Worm (Caenorhabditis elegans) whole organism, L2 larva: ENCODE results near the gene brf-1.

Experiments
- C34F6.9 ChIP-seq: fragments of 150-350 bp; optimal IDR thresholded peaks from 2 replicates; lab custom pipeline; 2014; ENCODE audit warnings: missing biosample characterization, missing genetic modification characterization
- R02D3.7 ChIP-seq: fragments of 150-350 bp; optimal IDR thresholded peaks from 2 replicates; lab custom pipeline; 2014; ENCODE audit warnings: missing biosample characterization, missing genetic modification characterization
- Y55F3AM.14 ChIP-seq: fragments of 200-800 bp; sonication (Bioruptor generic); optimal IDR thresholded peaks from 2 replicates; lab custom pipeline; 2018; ENCODE audit warnings: mild to moderate bottlenecking, missing genetic modification characterization, missing compliant biosample characterization
- ZK546.5 ChIP-seq: sonication (generic microtip); optimal IDR thresholded peaks from 2 replicates; lab custom pipeline; 2017; ENCODE audit warnings: missing biosample characterization, missing genetic modification characterization
- alr-1 ChIP-seq: fragments of 150-350 bp; optimal IDR thresholded peaks from 2 replicates; lab custom pipeline; 2014; ENCODE audit warnings: missing biosample characterization, missing genetic modification characterization
- aly-2 ChIP-seq: fragments of 150-350 bp; optimal IDR thresholded peaks from 2 replicates; lab custom pipeline; 2014; ENCODE audit warnings: missing biosample characterization, missing genetic modification characterization
- ama-1 ChIP-seq: fragments of 150-350 bp; optimal IDR thresholded peaks from 2 replicates; lab custom pipeline; 2018; ENCODE audit warnings: inconsistent platforms
- blmp-1 ChIP-seq: sonication (generic microtip); optimal IDR thresholded peaks from 2 replicates; lab custom pipeline; 2017; ENCODE audit warnings: missing genetic modification characterization, mild to moderate bottlenecking, missing compliant biosample characterization, antibody characterized with exemption, moderate library complexity; ENCODE audit not compliant: insufficient read depth
- ceh-82 ChIP-seq: fragments of 150-350 bp; optimal IDR thresholded peaks from 2 replicates; lab custom pipeline; 2014; ENCODE audit warnings: missing biosample characterization, missing genetic modification characterization
- crh-2 ChIP-seq: sonication (generic microtip); optimal IDR thresholded peaks from 2 replicates; lab custom pipeline; 2017; ENCODE audit warnings: missing biosample characterization, missing genetic modification characterization
- egl-27 ChIP-seq: sonication (generic microtip); optimal IDR thresholded peaks from 3 replicates; lab custom pipeline; 2017; ENCODE audit warnings: missing biosample characterization, missing genetic modification reagents, missing genetic modification characterization
- elt-1 ChIP-seq: fragments of 150-350 bp; optimal IDR thresholded peaks from 2 replicates; lab custom pipeline; 2014; ENCODE audit warnings: missing biosample characterization, missing genetic modification characterization
- elt-3 ChIP-seq: sonication (generic microtip); optimal IDR thresholded peaks from 2 replicates; lab custom pipeline; 2017; ENCODE audit warnings: missing biosample characterization, missing genetic modification characterization
- fos-1 ChIP-seq: fragments of 150-350 bp; optimal IDR thresholded peaks from 2 replicates; lab custom pipeline; 2014; ENCODE audit warnings: missing biosample characterization, missing genetic modification characterization
- gmeb-1 ChIP-seq: fragments of 150-350 bp; optimal IDR thresholded peaks from 2 replicates; lab custom pipeline; 2014; ENCODE audit warnings: missing biosample characterization, missing genetic modification characterization
- lin-11 ChIP-seq: fragments of 150-350 bp; sonication (generic microtip); optimal IDR thresholded peaks from 2 replicates; lab custom pipeline; 2014; ENCODE audit warnings: missing biosample characterization, missing genetic modification characterization, inconsistent platforms, mixed read lengths
- lin-13 ChIP-seq: fragments of 150-350 bp; optimal IDR thresholded peaks from 2 replicates; lab custom pipeline; 2014; ENCODE audit warnings: missing biosample characterization, missing genetic modification reagents, missing genetic modification characterization
- lsy-2 ChIP-seq, 2 experiments: fragments of 150-350 bp in 1 of 2; sonication (generic microtip) in 1 of 2; optimal IDR thresholded peaks; 2 replicates each; lab custom pipeline; 2014 to 2017; ENCODE audit warnings: missing biosample characterization in 2 of 2, missing genetic modification characterization in 2 of 2
- mab-5 ChIP-seq: fragments of 150-350 bp; optimal IDR thresholded peaks from 2 replicates; lab custom pipeline; 2014; ENCODE audit warnings: missing biosample characterization, missing genetic modification characterization
- mbf-1 ChIP-seq: sonication (generic microtip); optimal IDR thresholded peaks from 2 replicates; lab custom pipeline; 2017; ENCODE audit warnings: missing biosample characterization, missing genetic modification characterization
- nhr-10 ChIP-seq: sonication (generic microtip); optimal IDR thresholded peaks from 2 replicates; lab custom pipeline; 2017; ENCODE audit warnings: missing biosample characterization, missing genetic modification characterization
- nhr-11 ChIP-seq: fragments of 150-350 bp; optimal IDR thresholded peaks from 2 replicates; lab custom pipeline; 2014; ENCODE audit warnings: missing biosample characterization, missing genetic modification characterization
- nhr-12 ChIP-seq: fragments of 150-350 bp; optimal IDR thresholded peaks from 2 replicates; lab custom pipeline; 2014; ENCODE audit warnings: missing biosample characterization, missing genetic modification characterization
- nhr-129 ChIP-seq: fragments of 150-350 bp; optimal IDR thresholded peaks from 2 replicates; lab custom pipeline; 2014; ENCODE audit warnings: missing biosample characterization, missing genetic modification characterization
- nhr-23 ChIP-seq: fragments of 150-350 bp; optimal IDR thresholded peaks from 2 replicates; lab custom pipeline; 2014; ENCODE audit warnings: missing biosample characterization, missing genetic modification reagents, missing genetic modification characterization
- nhr-237 ChIP-seq: fragments of 150-350 bp; optimal IDR thresholded peaks from 2 replicates; lab custom pipeline; 2014; ENCODE audit warnings: missing biosample characterization, missing genetic modification characterization
- nhr-77 ChIP-seq: fragments of 150-350 bp; optimal IDR thresholded peaks from 2 replicates; lab custom pipeline; 2014; ENCODE audit warnings: missing biosample characterization, missing genetic modification characterization
- peb-1 ChIP-seq: fragments of 150-350 bp; optimal IDR thresholded peaks from 2 replicates; lab custom pipeline; 2014; ENCODE audit warnings: missing biosample characterization, missing genetic modification characterization
- sem-4 ChIP-seq: fragments of 150-350 bp; optimal IDR thresholded peaks from 2 replicates; lab custom pipeline; 2014; ENCODE audit warnings: missing biosample characterization, missing genetic modification reagents, missing genetic modification characterization
- skn-1 ChIP-seq: sonication (generic microtip); optimal IDR thresholded peaks from 2 replicates; lab custom pipeline; 2017; ENCODE audit warnings: missing biosample characterization, missing genetic modification characterization
- sma-9 ChIP-seq, 2 experiments: fragments of 150-350 bp in 1 of 2; sonication (generic microtip) in 1 of 2; optimal IDR thresholded peaks; 2 replicates each; lab custom pipeline; 2014 to 2016; ENCODE audit warnings: missing genetic modification characterization in 2 of 2, mild to moderate bottlenecking in 1 of 2, missing biosample characterization in 1 of 2, missing compliant biosample characterization in 1 of 2, missing genetic modification reagents in 1 of 2, moderate library complexity in 1 of 2
- unc-55 ChIP-seq: fragments of 150-350 bp; sonication (generic microtip); optimal IDR thresholded peaks from 3 replicates; lab custom pipeline; 2014; ENCODE audit warnings: missing biosample characterization, missing genetic modification reagents, missing genetic modification characterization
- unc-62 ChIP-seq: fragments of 150-350 bp; optimal IDR thresholded peaks from 2 replicates; lab custom pipeline; 2014; ENCODE audit warnings: missing biosample characterization, missing genetic modification reagents, missing genetic modification characterization
- zag-1 ChIP-seq: fragments of 150-350 bp; optimal IDR thresholded peaks from 2 replicates; lab custom pipeline; 2014; ENCODE audit warnings: missing biosample characterization, missing genetic modification characterization
- ztf-1 ChIP-seq: fragments of 200-800 bp; sonication (Bioruptor generic); conservative IDR thresholded peaks from 2 replicates; pipeline ENCODE4 v1.3.6; 2022; ENCODE audit warnings: missing genetic modification characterization, missing compliant biosample characterization
- ztf-4 ChIP-seq: fragments of 150-350 bp; optimal IDR thresholded peaks from 2 replicates; lab custom pipeline; 2014; ENCODE audit warnings: missing biosample characterization, missing genetic modification characterization

Gene brf-1

ce11 chrII:7343668-7344067, 38.0 kb downstream of the brf-1 start:
- TF ChIP-seq ztf-4 (tag; lab: Kevin White, UChicago), result no peak
- no peak for TF ChIP-seq elt-1 (tag; lab: Kevin White, UChicago)
- no peak for TF ChIP-seq ceh-82
- TF ChIP-seq mab-5, result no peak
- TF ChIP-seq ztf-1 (GFP tag; lab: Robert Waterston, UW), result no peak
- TF ChIP-seq sem-4, result no peak
- no peak for TF ChIP-seq sma-9 (GFP tag; optimal IDR thresholded peaks at IDR 0.05; lab: Kevin White, UChicago)
- TF ChIP-seq sma-9 (tag; optimal IDR thresholded peaks at IDR 0.05; lab: Kevin White, UChicago), result no peak
- TF ChIP-seq blmp-1 (tag; lab: Kevin White, UChicago), result no peak
- TF ChIP-seq mbf-1, result no peak
- no peak for TF ChIP-seq ZK546.5 (tag; lab: Kevin White, UChicago)
- TF ChIP-seq nhr-12 (tag; lab: Kevin White, UChicago), result no peak
- no peak for TF ChIP-seq lsy-2 (tag; optimal IDR thresholded peaks at IDR 0.05; lab: Kevin White, UChicago)
- no peak for TF ChIP-seq gmeb-1
- TF ChIP-seq nhr-11 (tag; lab: Kevin White, UChicago), result no peak
- no peak for TF ChIP-seq R02D3.7

DNA sequence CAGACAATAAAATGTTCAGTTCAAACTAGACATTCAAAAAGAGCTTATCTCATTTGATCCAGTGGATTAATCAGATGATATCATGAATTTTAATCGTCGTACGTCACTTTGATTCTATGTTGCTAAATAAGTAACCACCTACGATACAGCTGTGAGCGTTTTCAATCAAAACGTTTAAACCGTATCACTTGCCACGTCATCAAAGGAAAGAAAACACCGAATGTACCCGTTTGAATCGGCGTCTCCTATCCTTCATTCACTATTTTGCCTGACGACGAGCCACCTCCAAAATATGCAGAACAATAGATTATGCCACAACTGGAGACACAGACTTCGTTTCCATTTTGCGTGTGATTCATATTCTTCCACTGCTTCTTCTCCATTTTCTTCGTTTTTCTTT, 40.2 kb downstream of the brf-1 start:
- TF ChIP-seq aly-2 (tag; lab: Kevin White, UChicago) (no peak), crh-2 (tag; lab: Kevin White, UChicago) (peak; percentile 38)

DNA sequence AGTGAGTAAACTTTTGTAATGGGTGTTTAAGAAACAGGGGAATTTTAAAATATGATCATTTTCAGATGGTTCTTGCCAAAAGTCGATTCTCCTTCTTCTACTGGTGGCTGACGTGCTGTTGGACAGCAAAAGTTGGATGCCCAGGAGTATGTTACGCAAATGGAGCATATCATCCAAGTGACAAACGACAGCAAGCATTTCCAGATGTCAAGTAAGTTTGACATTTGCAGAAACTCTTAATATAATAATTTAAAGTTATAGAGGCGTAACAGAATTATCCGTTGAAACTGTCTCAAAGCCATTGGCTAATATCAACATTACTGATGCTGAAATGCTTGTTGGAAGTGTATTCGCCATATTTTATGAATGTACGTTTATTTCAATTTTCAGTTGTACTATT, 42.4 kb downstream of the brf-1 start:
- TF ChIP-seq zag-1 (tag; lab: Kevin White, UChicago), result no peak
- no peak for TF ChIP-seq peb-1 (tag; lab: Kevin White, UChicago)
- no peak for TF ChIP-seq unc-62 (GFP tag; lab: Kevin White, UChicago)
- TF ChIP-seq nhr-10 (tag; lab: Kevin White, UChicago), result no peak
- no peak for TF ChIP-seq nhr-237 (tag; lab: Kevin White, UChicago)
- no peak for TF ChIP-seq gmeb-1
- no peak for TF ChIP-seq ztf-4 (tag; lab: Kevin White, UChicago)
- no peak for TF ChIP-seq C34F6.9 (tag; lab: Kevin White, UChicago)
- TF ChIP-seq Y55F3AM.14 (GFP tag; lab: Kevin White, UChicago), result no peak
- no peak for TF ChIP-seq elt-1 (tag; lab: Kevin White, UChicago)
- TF ChIP-seq blmp-1 (tag; lab: Kevin White, UChicago), result no peak
- TF ChIP-seq, all 48 proteins: peak for 0

DNA sequence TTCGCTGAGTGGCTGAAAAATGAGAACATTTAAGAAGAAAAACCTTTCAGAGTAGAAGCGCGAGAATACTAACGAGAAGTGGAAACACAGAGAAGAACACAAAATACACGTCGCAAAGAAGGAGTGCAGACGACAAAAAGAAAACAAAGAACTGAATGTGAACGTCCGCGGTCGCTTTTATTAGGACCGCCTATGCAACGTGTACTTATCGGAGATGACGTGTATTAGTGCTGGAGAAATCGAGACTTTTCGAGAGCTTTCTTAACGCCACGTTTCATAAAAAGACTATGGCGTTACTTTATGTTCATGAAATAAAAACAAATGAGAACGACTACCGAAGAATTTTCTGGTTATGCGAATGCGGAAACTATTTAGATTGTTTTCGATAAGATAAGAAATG, 46.8 kb downstream of the brf-1 start, which contains the start of gene hsp-4:
Gene hsp-4 (minus strand): TSS at position 139 of the 400 bp plus-strand sequence.
- TF ChIP-seq lin-13 (GFP tag; lab: Kevin White, UChicago), result no peak
- no peak for TF ChIP-seq blmp-1 (tag; lab: Kevin White, UChicago)
- TF ChIP-seq lin-11, result no peak
- no peak for TF ChIP-seq skn-1 (tag; lab: Kevin White, UChicago)
- TF ChIP-seq nhr-129, result no peak
- TF ChIP-seq zag-1 (tag; lab: Kevin White, UChicago), result no peak
- TF ChIP-seq sma-9 (GFP tag; optimal IDR thresholded peaks at IDR 0.05; lab: Kevin White, UChicago), result no peak
- no peak for TF ChIP-seq sma-9 (tag; optimal IDR thresholded peaks at IDR 0.05; lab: Kevin White, UChicago)
- peak; percentile 51 for TF ChIP-seq fos-1 (tag; lab: Kevin White, UChicago)
- no peak for TF ChIP-seq alr-1 (tag; lab: Kevin White, UChicago)
- TF ChIP-seq nhr-237 (tag; lab: Kevin White, UChicago), result no peak
- no peak for TF ChIP-seq ztf-4 (tag; lab: Kevin White, UChicago)
- no peak for TF ChIP-seq gmeb-1
- no peak for TF ChIP-seq elt-3
- TF ChIP-seq egl-27 (tag; lab: Kevin White, UChicago), result no peak
- TF ChIP-seq crh-2 (tag; lab: Kevin White, UChicago), result peak; percentile 83
- TF ChIP-seq ama-1, result peak; percentile 2
- TF ChIP-seq C34F6.9 (tag; lab: Kevin White, UChicago), result no peak
- peak; percentile 1 for TF ChIP-seq unc-55
- TF ChIP-seq aly-2 (tag; lab: Kevin White, UChicago), result no peak
- TF ChIP-seq ztf-1 (GFP tag; lab: Robert Waterston, UW), result no peak
- no peak for TF ChIP-seq ceh-82

- TF ChIP-seq ama-1, result no peak
- no peak for TF ChIP-seq nhr-77 (tag; lab: Kevin White, UChicago)
- no peak for TF ChIP-seq lsy-2 (tag; optimal IDR thresholded peaks at IDR 0.05; lab: Kevin White, UChicago)
- TF ChIP-seq nhr-23 (tag; lab: Kevin White, UChicago), result no peak
Observed at ce11 chrII:7353027-7353426, 47.4 kb downstream of the brf-1 start.
